Worm (Caenorhabditis elegans) whole organism, L4 larva: ENCODE results near the gene E02C12.8.

Source experiments
- D1046.2 ChIP-seq: fragments of 200-800 bp; sonication (Bioruptor generic); IDR thresholded peaks from 2 replicates; pipeline ENCODE4 v1.3.6; 2022; ENCODE audit warnings: missing genetic modification characterization, missing compliant biosample characterization
- F49E8.2 ChIP-seq: sonication (generic microtip); optimal IDR thresholded peaks from 2 replicates; lab custom pipeline; 2016; ENCODE audit warnings: missing compliant biosample characterization, mild to moderate bottlenecking, missing genetic modification characterization, borderline replicate concordance
- R02D3.7 ChIP-seq: fragments of 150-350 bp; sonication (generic microtip); optimal IDR thresholded peaks from 3 replicates; lab custom pipeline; 2014; ENCODE audit warnings: missing biosample characterization, missing genetic modification characterization
- T20F7.1 ChIP-seq: fragments of 200-800 bp; sonication (Bioruptor generic); optimal IDR thresholded peaks from 2 replicates; lab custom pipeline; 2018; ENCODE audit warnings: mild to moderate bottlenecking, missing genetic modification characterization, missing compliant biosample characterization
- ZK546.5 ChIP-seq, 2 experiments: sonication (generic microtip); optimal IDR thresholded peaks; 2 replicates each; lab custom pipeline; 2017; ENCODE audit warnings: missing biosample characterization in 2 of 2, missing genetic modification characterization in 2 of 2
- aly-2 ChIP-seq: sonication (generic microtip); optimal IDR thresholded peaks from 2 replicates; lab custom pipeline; 2018; ENCODE audit warnings: missing biosample characterization, missing genetic modification characterization
- ama-1 ChIP-seq: fragments of 150-350 bp; optimal IDR thresholded peaks from 2 replicates; lab custom pipeline; 2014; ENCODE audit warnings: inconsistent platforms, mixed read lengths
- ceh-20 ChIP-seq: fragments of 200-800 bp; sonication (Bioruptor generic); IDR thresholded peaks from 2 replicates; pipeline ENCODE4 v1.3.6; 2022; ENCODE audit warnings: missing genetic modification reagents, missing genetic modification characterization, missing compliant biosample characterization
- ceh-28 ChIP-seq: fragments of 150-350 bp; optimal IDR thresholded peaks from 2 replicates; lab custom pipeline; 2014; ENCODE audit warnings: missing biosample characterization, missing genetic modification reagents, missing genetic modification characterization
- ceh-62 ChIP-seq: sonication (generic microtip); optimal IDR thresholded peaks from 2 replicates; lab custom pipeline; 2017; ENCODE audit warnings: missing biosample characterization, missing genetic modification characterization
- ceh-82 ChIP-seq: sonication (generic microtip); optimal IDR thresholded peaks from 2 replicates; lab custom pipeline; 2017; ENCODE audit warnings: missing biosample characterization, missing genetic modification characterization
- cey-2 ChIP-seq: sonication (generic microtip); optimal IDR thresholded peaks from 3 replicates; lab custom pipeline; 2017; ENCODE audit warnings: missing genetic modification characterization, mild to moderate bottlenecking, missing compliant biosample characterization, antibody characterized with exemption, borderline replicate concordance; ENCODE audit not compliant: insufficient read depth
- dmd-6 ChIP-seq: fragments of 200-800 bp; sonication (Bioruptor generic); IDR thresholded peaks from 2 replicates; pipeline ENCODE4 v1.3.6; 2022; ENCODE audit warnings: missing genetic modification reagents, missing genetic modification characterization, missing compliant biosample characterization
- dmd-9 ChIP-seq: fragments of 200-800 bp; sonication (Bioruptor generic); IDR thresholded peaks from 2 replicates; pipeline ENCODE4 v1.3.6; 2022; ENCODE audit warnings: missing genetic modification reagents, missing genetic modification characterization, missing compliant biosample characterization
- dpl-1 ChIP-seq: fragments of 150-350 bp; optimal IDR thresholded peaks from 2 replicates; lab custom pipeline; 2014; ENCODE audit warnings: missing biosample characterization, missing genetic modification reagents, missing genetic modification characterization
- duxl-1 ChIP-seq: sonication (generic microtip); optimal IDR thresholded peaks from 2 replicates; lab custom pipeline; 2016; ENCODE audit warnings: mild to moderate bottlenecking, missing genetic modification characterization, moderate library complexity, missing compliant biosample characterization; ENCODE audit not compliant: poor library complexity
- fkh-10 ChIP-seq: fragments of 150-350 bp; optimal IDR thresholded peaks from 2 replicates; lab custom pipeline; 2014; ENCODE audit warnings: missing biosample characterization, missing genetic modification reagents, missing genetic modification characterization
- fos-1 ChIP-seq: fragments of 150-350 bp; optimal IDR thresholded peaks from 2 replicates; lab custom pipeline; 2014; ENCODE audit warnings: missing biosample characterization, missing genetic modification characterization
- gei-8 ChIP-seq: fragments of 200-800 bp; sonication (Bioruptor generic); optimal IDR thresholded peaks from 2 replicates; lab custom pipeline; 2018; ENCODE audit warnings: mild to moderate bottlenecking, missing genetic modification characterization, missing compliant biosample characterization
- hif-1 ChIP-seq, 2 experiments: sonication (generic microtip); optimal IDR thresholded peaks; 2 replicates each; lab custom pipeline; 2016 to 2017; ENCODE audit warnings: missing compliant biosample characterization in 2 of 2, missing genetic modification characterization in 2 of 2, missing genetic modification reagents in 2 of 2, missing genotype in 2 of 2, mild to moderate bottlenecking in 1 of 2
- jun-1 ChIP-seq: fragments of 150-350 bp; optimal IDR thresholded peaks from 2 replicates; lab custom pipeline; 2014; ENCODE audit warnings: missing biosample characterization, missing genetic modification reagents, missing genetic modification characterization
- lin-1 ChIP-seq: fragments of 200-800 bp; sonication (Bioruptor generic); IDR thresholded peaks from 2 replicates; pipeline ENCODE4 v1.3.6; 2022; ENCODE audit warnings: missing genetic modification reagents, missing genetic modification characterization, missing compliant biosample characterization
- lin-13 ChIP-seq: fragments of 150-350 bp; optimal IDR thresholded peaks from 2 replicates; lab custom pipeline; 2014; ENCODE audit warnings: missing biosample characterization, missing genetic modification reagents, missing genetic modification characterization
- lin-29 ChIP-seq: fragments of 200-800 bp; sonication (Bioruptor generic); IDR thresholded peaks from 2 replicates; pipeline ENCODE4 v1.3.6; 2022; ENCODE audit warnings: missing genetic modification reagents, missing genetic modification characterization, missing compliant biosample characterization
- lin-39 ChIP-seq: fragments of 150-350 bp; optimal IDR thresholded peaks from 2 replicates; lab custom pipeline; 2014; ENCODE audit warnings: missing biosample characterization, missing genetic modification reagents, missing genetic modification characterization
- lir-3 ChIP-seq: sonication (generic microtip); optimal IDR thresholded peaks from 2 replicates; lab custom pipeline; 2016; ENCODE audit warnings: mild to moderate bottlenecking, missing genetic modification characterization, missing compliant biosample characterization
- madf-5 ChIP-seq, 2 experiments: fragments of 200-800 bp; sonication (Bioruptor generic); IDR thresholded peaks; 2 replicates each; pipeline ENCODE4 v1.3.6; 2022; ENCODE audit warnings: missing compliant biosample characterization in 2 of 2, missing genetic modification characterization in 2 of 2
- mdl-1 ChIP-seq, 2 experiments: fragments of 150-350 bp in 1 of 2; sonication (generic microtip) in 1 of 2; optimal IDR thresholded peaks; 2 replicates each; lab custom pipeline; 2014 to 2017; ENCODE audit warnings: missing biosample characterization in 2 of 2, missing genetic modification characterization in 2 of 2
- mdt-29 ChIP-seq: fragments of 200-800 bp; sonication (Bioruptor generic); IDR thresholded peaks from 2 replicates; pipeline ENCODE4 v1.3.6; 2022; ENCODE audit warnings: missing genetic modification reagents, missing genetic modification characterization, missing compliant biosample characterization
- mxl-2 ChIP-seq: fragments of 200-800 bp; sonication (Bioruptor generic); conservative IDR thresholded peaks from 2 replicates; pipeline ENCODE4 v1.3.6; 2022; ENCODE audit warnings: missing genetic modification reagents, missing genetic modification characterization, missing compliant biosample characterization
- nhr-10 ChIP-seq: fragments of 150-350 bp; optimal IDR thresholded peaks from 2 replicates; lab custom pipeline; 2014; ENCODE audit warnings: missing biosample characterization, missing genetic modification characterization
- nhr-11 ChIP-seq: fragments of 150-350 bp; optimal IDR thresholded peaks from 2 replicates; lab custom pipeline; 2014; ENCODE audit warnings: missing biosample characterization, missing genetic modification characterization
- nhr-111 ChIP-seq: fragments of 200-800 bp; sonication (Bioruptor generic); optimal IDR thresholded peaks from 2 replicates; lab custom pipeline; 2018; ENCODE audit warnings: mild to moderate bottlenecking, missing genetic modification characterization, missing compliant biosample characterization
- nhr-41 ChIP-seq: fragments of 200-800 bp; sonication (Bioruptor generic); IDR thresholded peaks from 2 replicates; pipeline ENCODE4 v1.3.6; 2022; ENCODE audit warnings: missing genetic modification reagents, missing genetic modification characterization, missing compliant biosample characterization
- nhr-48 ChIP-seq: sonication (generic microtip); optimal IDR thresholded peaks from 2 replicates; lab custom pipeline; 2016; ENCODE audit warnings: mild to moderate bottlenecking, missing genetic modification characterization, missing compliant biosample characterization
- nhr-6 ChIP-seq: fragments of 150-350 bp; optimal IDR thresholded peaks from 2 replicates; lab custom pipeline; 2014; ENCODE audit warnings: missing biosample characterization, missing genetic modification characterization
- pha-4 ChIP-seq, 2 experiments: fragments of 150-350 bp in 1 of 2; fragments of 200-800 bp in 1 of 2; sonication (Bioruptor generic) in 1 of 2; IDR thresholded peaks in 1 of 2; optimal IDR thresholded peaks in 1 of 2; 2 replicates each; pipeline versions ENCODE4 v1.3.6 to Lab custom; 2014 to 2022; ENCODE audit warnings: missing genetic modification characterization in 2 of 2, missing genetic modification reagents in 2 of 2, missing biosample characterization in 1 of 2, missing compliant biosample characterization in 1 of 2
- php-3 ChIP-seq: fragments of 200-800 bp; sonication (Bioruptor generic); IDR thresholded peaks from 2 replicates; pipeline ENCODE4 v1.3.6; 2022; ENCODE audit warnings: missing genetic modification reagents, missing genetic modification characterization, missing compliant biosample characterization
- pqm-1 ChIP-seq: sonication (generic microtip); optimal IDR thresholded peaks from 2 replicates; lab custom pipeline; 2017; ENCODE audit warnings: missing biosample characterization, missing genetic modification characterization
- rbr-2 ChIP-seq: sonication (generic microtip); optimal IDR thresholded peaks from 2 replicates; lab custom pipeline; 2016; ENCODE audit warnings: missing genotype, missing genetic modification characterization, missing compliant biosample characterization
- set-16 ChIP-seq: fragments of 200-800 bp; sonication (Bioruptor generic); IDR thresholded peaks from 2 replicates; pipeline ENCODE4 v1.3.6; 2022; ENCODE audit warnings: missing genetic modification reagents, missing genetic modification characterization, missing compliant biosample characterization
- skn-1 ChIP-seq: fragments of 150-350 bp; optimal IDR thresholded peaks from 2 replicates; lab custom pipeline; 2014; ENCODE audit warnings: missing biosample characterization, missing genetic modification characterization
- snpc-1.2 ChIP-seq: fragments of 200-800 bp; sonication (Bioruptor generic); IDR thresholded peaks from 2 replicates; pipeline ENCODE4 v1.3.6; 2022; ENCODE audit warnings: missing genetic modification reagents, missing genetic modification characterization, missing compliant biosample characterization
- snpc-4 ChIP-seq: fragments of 150-350 bp; optimal IDR thresholded peaks from 2 replicates; lab custom pipeline; 2014; ENCODE audit warnings: missing biosample characterization, missing genetic modification characterization
- spr-3 ChIP-seq: fragments of 200-800 bp; sonication (Bioruptor generic); optimal IDR thresholded peaks from 2 replicates; lab custom pipeline; 2018; ENCODE audit warnings: mild to moderate bottlenecking, missing genetic modification characterization, missing compliant biosample characterization
- unc-39 ChIP-seq: sonication (generic microtip); optimal IDR thresholded peaks from 2 replicates; lab custom pipeline; 2017; ENCODE audit warnings: missing biosample characterization, missing genetic modification characterization
- zag-1 ChIP-seq: fragments of 150-350 bp; optimal IDR thresholded peaks from 2 replicates; lab custom pipeline; 2014; ENCODE audit warnings: missing biosample characterization, missing genetic modification characterization
- zfp-2 ChIP-seq: sonication (generic microtip); optimal IDR thresholded peaks from 2 replicates; lab custom pipeline; 2016; ENCODE audit warnings: mild to moderate bottlenecking, missing genetic modification characterization, missing compliant biosample characterization
- zip-11 ChIP-seq: fragments of 200-800 bp; sonication (Bioruptor generic); IDR thresholded peaks from 2 replicates; pipeline ENCODE4 v1.3.6; 2022; ENCODE audit warnings: missing genetic modification characterization, missing compliant biosample characterization
- zip-2 ChIP-seq: fragments of 150-350 bp; optimal IDR thresholded peaks from 2 replicates; lab custom pipeline; 2014; ENCODE audit warnings: missing biosample characterization, missing genetic modification characterization
- ztf-11 ChIP-seq: fragments of 150-350 bp; optimal IDR thresholded peaks from 2 replicates; lab custom pipeline; 2014; ENCODE audit warnings: missing biosample characterization, missing genetic modification characterization
- ztf-7 ChIP-seq: fragments of 150-350 bp; optimal IDR thresholded peaks from 2 replicates; lab custom pipeline; 2014; ENCODE audit warnings: missing biosample characterization, missing genetic modification characterization

Gene E02C12.8

ce11 chrV:9340318-9340717 is 33.1 kb downstream of the E02C12.8 start (continued):
- TF ChIP-seq duxl-1 (tag; lab: Kevin White, UChicago) (no peak), dmd-6 (GFP tag; lab: Robert Waterston, UW) (no peak; the same call in none of the 2 replicates), mxl-2 (GFP tag; lab: Robert Waterston, UW) (peak; percentile 59; the same call in 1 of the 2 replicates), nhr-41 (GFP tag; lab: Robert Waterston, UW) (peak; percentile 14; the same call in 1 of the 2 replicates), ztf-7 (tag; lab: Kevin White, UChicago) (no peak), F49E8.2 (tag; lab: Kevin White, UChicago) (no peak), nhr-10 (tag; lab: Kevin White, UChicago) (no peak), R02D3.7 (tag; lab: Kevin White, UChicago) (no peak), zip-2 (no peak), ceh-20 (GFP tag; lab: Robert Waterston, UW) (peak; percentile 92), dpl-1 (GFP tag; lab: Kevin White, UChicago) (no peak), ama-1 (peak; percentile 24), fkh-10 (GFP tag; lab: Kevin White, UChicago) (no peak), cey-2 (no peak), mdl-1 (tag; optimal IDR thresholded peaks at IDR 0.05; lab: Kevin White, UChicago) (no peak), pqm-1 (tag; lab: Kevin White, UChicago) (no peak), dmd-9 (0 out of 2 replicates have a peak, but pooled peaks have one; percentile 4), skn-1 (tag; lab: Kevin White, UChicago) (no peak), ztf-11 (no peak), lin-13 (GFP tag; lab: Kevin White, UChicago) (no peak), ceh-62 (tag; lab: Kevin White, UChicago) (no peak), snpc-1.2 (GFP tag; lab: Robert Waterston, UW) (peak; percentile 70; the same call in 1 of the 2 replicates), zip-11 (GFP tag; lab: Robert Waterston, UW) (no peak), php-3 (GFP tag; lab: Robert Waterston, UW) (peak; percentile 81), nhr-48 (tag; lab: Kevin White, UChicago) (no peak), ZK546.5 (tag; optimal IDR thresholded peaks at IDR 0.05; lab: Kevin White, UChicago) (no peak), madf-5 (GFP tag; IDR thresholded peaks at IDR 0.05; lab: Robert Waterston, UW) (0 out of 4 replicates have a peak, but pooled peaks of 1 of the 2 experiments have one; percentile 64), mdt-29 (GFP tag; lab: Robert Waterston, UW) (peak; percentile 71), nhr-6 (tag; lab: Kevin White, UChicago) (no peak), jun-1 (no peak), gei-8 (no peak), nhr-111 (GFP tag; lab: Kevin White, UChicago) (no peak), zfp-2 (tag; lab: Kevin White, UChicago) (no peak), zag-1 (tag; lab: Kevin White, UChicago) (no peak), ceh-82 (tag; lab: Kevin White, UChicago) (no peak), lin-39 (no peak), hif-1 (tag; optimal IDR thresholded peaks at IDR 0.05; lab: Kevin White, UChicago) (no peak), aly-2 (tag; lab: Kevin White, UChicago) (no peak), unc-39 (no peak), lir-3 (tag; lab: Kevin White, UChicago) (no peak), spr-3 (GFP tag; lab: Kevin White, UChicago) (no peak), lin-1 (peak; percentile 63), ceh-28 (tag; lab: Kevin White, UChicago) (no peak), D1046.2 (GFP tag; lab: Robert Waterston, UW) (peak; percentile 64; the same call in 1 of the 2 replicates), snpc-4 (tag; lab: Kevin White, UChicago) (no peak), set-16 (GFP tag; lab: Robert Waterston, UW) (no peak), T20F7.1 (GFP tag; lab: Kevin White, UChicago) (no peak), rbr-2 (tag; lab: Kevin White, UChicago) (peak; percentile 11), nhr-11 (no peak), fos-1 (no peak), pha-4 (GFP tag; IDR thresholded peaks at IDR 0.05; lab: Robert Waterston, UW) (peak; percentile 90), pha-4 (tag; optimal IDR thresholded peaks at IDR 0.05; lab: Kevin White, UChicago) (no peak), lin-29 (GFP tag; lab: Robert Waterston, UW) (peak; percentile 86)
